Fruit fly (Drosophila melanogaster) whole organism, embryonic: ENCODE results near the gene SrpRalpha.
A peak's percentile ranks its signal among the peaks of the same experiment; 100 is the strongest.

Experiments used
- Atf3 ChIP-seq: fragments of 200-800 bp; sonication (Bioruptor generic); optimal IDR thresholded peaks from 3 replicates; lab custom pipeline; 2016; ENCODE audit warnings: missing biosample characterization, missing genetic modification characterization
- CG10147 ChIP-seq: fragments of 200-800 bp; sonication (Bioruptor generic); optimal IDR thresholded peaks from 2 replicates; lab custom pipeline; 2019; ENCODE audit warnings: missing biosample characterization, mild to moderate bottlenecking, missing genetic modification characterization, moderate library complexity
- CG12299 ChIP-seq: fragments of 200-800 bp; sonication (Bioruptor generic); optimal IDR thresholded peaks from 2 replicates; lab custom pipeline; 2018; ENCODE audit warnings: missing biosample characterization, mild to moderate bottlenecking, missing genetic modification characterization
- CG1233 ChIP-seq: fragments of 200-800 bp; sonication (Bioruptor generic); optimal IDR thresholded peaks from 4 replicates; lab custom pipeline; 2018; ENCODE audit warnings: missing biosample characterization, mild to moderate bottlenecking, missing genetic modification characterization
- CG1529 ChIP-seq: fragments of 200-800 bp; sonication (Bioruptor generic); optimal IDR thresholded peaks from 3 replicates; lab custom pipeline; 2018; ENCODE audit warnings: missing biosample characterization, missing genetic modification characterization
- CG1603 ChIP-seq: fragments of 200-800 bp; sonication (Bioruptor generic); optimal IDR thresholded peaks from 2 replicates; lab custom pipeline; 2019; ENCODE audit warnings: missing biosample characterization, mild to moderate bottlenecking, missing genetic modification characterization, moderate library complexity
- CG17359 ChIP-seq: fragments of 200-800 bp; sonication (Bioruptor generic); optimal IDR thresholded peaks from 3 replicates; lab custom pipeline; 2018; ENCODE audit warnings: missing biosample characterization, mild to moderate bottlenecking, missing genetic modification characterization, moderate library complexity
- CG3065 ChIP-seq: fragments of 200-800 bp; sonication (Bioruptor generic); optimal IDR thresholded peaks from 2 replicates; lab custom pipeline; 2016; ENCODE audit warnings: missing biosample characterization, missing genetic modification characterization
- CG4820 ChIP-seq: fragments of 200-800 bp; sonication (Bioruptor generic); optimal IDR thresholded peaks from 3 replicates; lab custom pipeline; 2016; ENCODE audit warnings: missing biosample characterization, missing genetic modification characterization
- CG6813 ChIP-seq: fragments of 200-800 bp; sonication (Bioruptor generic); optimal IDR thresholded peaks from 2 replicates; lab custom pipeline; 2017; ENCODE audit warnings: missing biosample characterization, missing genetic modification characterization, mild to moderate bottlenecking, moderate library complexity, missing genetic modification reagents
- CG8290 ChIP-seq, 3 experiments: fragments of 200-800 bp; sonication (Bioruptor generic); optimal IDR thresholded peaks; 2 replicates each; lab custom pipeline; 2016 to 2019; ENCODE audit warnings: missing biosample characterization in 3 of 3, missing genetic modification characterization in 3 of 3, mild to moderate bottlenecking in 2 of 3, moderate library complexity in 1 of 3
- CG8478 ChIP-seq: fragments of >200 bp; optimal IDR thresholded peaks from 2 replicates; lab custom pipeline; 2018
- CG8924 ChIP-seq: fragments of 200-800 bp; optimal IDR thresholded peaks from 3 replicates; lab custom pipeline; 2019; ENCODE audit warnings: missing biosample characterization, mild to moderate bottlenecking, missing genetic modification characterization, moderate library complexity
- CG9437 ChIP-seq: fragments of 200-800 bp; sonication (Bioruptor generic); optimal IDR thresholded peaks from 2 replicates; lab custom pipeline; 2018; ENCODE audit warnings: missing biosample characterization, mild to moderate bottlenecking, missing genetic modification characterization
- CG9817 ChIP-seq: fragments of 200-800 bp; sonication (Bioruptor generic); optimal IDR thresholded peaks from 2 replicates; lab custom pipeline; 2018; ENCODE audit warnings: missing biosample characterization, mild to moderate bottlenecking, missing genetic modification characterization, moderate library complexity
- D19A ChIP-seq: fragments of 200-800 bp; optimal IDR thresholded peaks from 3 replicates; lab custom pipeline; 2019; ENCODE audit warnings: missing biosample characterization, mild to moderate bottlenecking, missing genetic modification characterization, moderate library complexity
- Dfd ChIP-seq, 2 experiments: fragments of >200 bp; optimal IDR thresholded peaks; 2 replicates each; lab custom pipeline; 2017; ENCODE audit warnings: missing biosample characterization in 2 of 2, missing genetic modification characterization in 2 of 2
- Dip2 ChIP-seq: fragments of 200-800 bp; sonication (Bioruptor generic); IDR thresholded peaks from 2 replicates; pipeline ENCODE4 v1.3.6; 2022; ENCODE audit warnings: missing biosample characterization, missing genetic modification characterization
- Dip3 ChIP-seq: fragments of 200-800 bp; sonication (Bioruptor generic); optimal IDR thresholded peaks from 3 replicates; lab custom pipeline; 2016; ENCODE audit warnings: missing biosample characterization, missing genetic modification characterization
- Doc3 ChIP-seq: fragments of 200-800 bp; sonication (Bioruptor generic); IDR thresholded peaks from 3 replicates; pipeline ENCODE4 v1.3.6; 2022; ENCODE audit warnings: missing biosample characterization, missing genetic modification characterization; ENCODE audit not compliant: partially characterized antibody
- Dref ChIP-seq: fragments of 200-800 bp; sonication (Bioruptor generic); IDR thresholded peaks from 2 replicates; pipeline ENCODE4 v1.3.6; 2022; ENCODE audit warnings: missing biosample characterization, missing genetic modification characterization
- HLH4C ChIP-seq: fragments of 200-800 bp; sonication (Bioruptor generic); IDR thresholded peaks from 3 replicates; pipeline ENCODE4 v1.3.6; 2022; ENCODE audit warnings: missing biosample characterization, missing genetic modification characterization; ENCODE audit not compliant: partially characterized antibody
- Hr39 ChIP-seq: fragments of >200 bp; optimal IDR thresholded peaks from 2 replicates; lab custom pipeline; 2017
- MBD-R2 ChIP-seq: fragments of 200-800 bp; sonication (Bioruptor generic); IDR thresholded peaks from 2 replicates; pipeline ENCODE4 v1.3.6; 2022; ENCODE audit warnings: missing biosample characterization, missing genetic modification characterization
- Ravus ChIP-seq: fragments of 200-800 bp; sonication (Bioruptor generic); IDR thresholded peaks from 2 replicates; pipeline ENCODE4 v1.3.6; 2022; ENCODE audit warnings: missing biosample characterization, missing genetic modification characterization
- Rfx ChIP-seq: fragments of 200-800 bp; sonication (Bioruptor generic); IDR thresholded peaks from 2 replicates; pipeline ENCODE4 v1.3.6; 2022; ENCODE audit warnings: missing biosample characterization, missing genetic modification characterization
- YL-1 ChIP-seq: fragments of 200-800 bp; sonication (Bioruptor generic); optimal IDR thresholded peaks from 3 replicates; lab custom pipeline; 2017; ENCODE audit warnings: missing biosample characterization, mild to moderate bottlenecking, missing genetic modification characterization
- ara ChIP-seq: fragments of 200-800 bp; sonication (Bioruptor generic); IDR thresholded peaks from 2 replicates; pipeline ENCODE4 v1.3.6; 2022; ENCODE audit warnings: missing biosample characterization, missing genetic modification characterization
- ato ChIP-seq: fragments of 200-800 bp; sonication (Bioruptor generic); IDR thresholded peaks from 2 replicates; pipeline ENCODE4 v1.3.6; 2022; ENCODE audit warnings: missing biosample characterization, missing genetic modification characterization; ENCODE audit not compliant: partially characterized antibody
- bbx ChIP-seq: fragments of 200-800 bp; sonication (Bioruptor generic); IDR thresholded peaks from 2 replicates; pipeline ENCODE4 v1.3.6; 2022; ENCODE audit warnings: missing biosample characterization, missing genetic modification characterization; ENCODE audit not compliant: partially characterized antibody
- cas ChIP-seq: fragments of 200-800 bp; sonication (Bioruptor generic); IDR thresholded peaks from 2 replicates; pipeline ENCODE4 v1.3.6; 2022; ENCODE audit warnings: missing biosample characterization, missing genetic modification characterization
- ci ChIP-seq: fragments of 200-800 bp; sonication (Bioruptor generic); IDR thresholded peaks from 3 replicates; pipeline ENCODE4 v1.3.6; 2022; ENCODE audit warnings: missing biosample characterization, missing genetic modification characterization
- dysf ChIP-seq: fragments of 200-800 bp; sonication (Bioruptor generic); IDR thresholded peaks from 3 replicates; pipeline ENCODE4 v1.3.6; 2022; ENCODE audit warnings: missing biosample characterization, missing genetic modification characterization
- fd96Cb ChIP-seq: fragments of 200-800 bp; sonication (Bioruptor generic); optimal IDR thresholded peaks from 2 replicates; lab custom pipeline; 2018; ENCODE audit warnings: missing biosample characterization, mild to moderate bottlenecking, missing genetic modification characterization, moderate library complexity
- grn ChIP-seq: fragments of 200-800 bp; sonication (Bioruptor generic); optimal IDR thresholded peaks from 3 replicates; lab custom pipeline; 2017; ENCODE audit warnings: missing biosample characterization, missing genetic modification characterization
- kah ChIP-seq: fragments of 200-800 bp; sonication (Bioruptor generic); optimal IDR thresholded peaks from 2 replicates; lab custom pipeline; 2018; ENCODE audit warnings: missing biosample characterization, mild to moderate bottlenecking, missing genetic modification characterization
- knrl ChIP-seq: fragments of 200-800 bp; sonication (Bioruptor generic); IDR thresholded peaks from 3 replicates; pipeline ENCODE4 v1.3.6; 2022; ENCODE audit warnings: missing biosample characterization, missing genetic modification characterization; ENCODE audit not compliant: partially characterized antibody
- nerfin-1 ChIP-seq: fragments of 200-800 bp; sonication (Bioruptor generic); optimal IDR thresholded peaks from 3 replicates; lab custom pipeline; 2019; ENCODE audit warnings: missing biosample characterization, mild to moderate bottlenecking, missing genetic modification characterization, moderate library complexity
- nmo ChIP-seq: fragments of 200-800 bp; sonication (Bioruptor generic); optimal IDR thresholded peaks from 2 replicates; lab custom pipeline; 2018; ENCODE audit warnings: missing biosample characterization, mild to moderate bottlenecking, missing genetic modification characterization, moderate library complexity
- p53 ChIP-seq: fragments of 200-800 bp; sonication (Bioruptor generic); optimal IDR thresholded peaks from 2 replicates; lab custom pipeline; 2016; ENCODE audit warnings: missing biosample characterization, missing genetic modification characterization
- phol ChIP-seq: fragments of 200-800 bp; sonication (Bioruptor generic); optimal IDR thresholded peaks from 3 replicates; lab custom pipeline; 2018; ENCODE audit warnings: missing biosample characterization, mild to moderate bottlenecking, missing genetic modification characterization, moderate library complexity
- pros ChIP-seq: fragments of 200-800 bp; sonication (Bioruptor generic); optimal IDR thresholded peaks from 3 replicates; lab custom pipeline; 2019; ENCODE audit warnings: missing biosample characterization, mild to moderate bottlenecking, missing genetic modification characterization, moderate library complexity
- scrt ChIP-seq: fragments of 200-800 bp; sonication (Bioruptor generic); optimal IDR thresholded peaks from 2 replicates; lab custom pipeline; 2018; ENCODE audit warnings: missing biosample characterization, mild to moderate bottlenecking, missing genetic modification characterization, moderate library complexity
- sens ChIP-seq: fragments of 200-800 bp; sonication (Bioruptor generic); peaks from one replicate; lab custom pipeline; 2016; ENCODE audit warnings: missing biosample characterization, missing genetic modification characterization
- slou ChIP-seq: fragments of 200-800 bp; sonication (Bioruptor generic); optimal IDR thresholded peaks from 3 replicates; lab custom pipeline; 2016; ENCODE audit warnings: missing biosample characterization, missing genetic modification characterization
- stc ChIP-seq: fragments of 200-800 bp; sonication (Bioruptor generic); IDR thresholded peaks from 2 replicates; pipeline ENCODE4 v1.3.6; 2022; ENCODE audit warnings: missing biosample characterization, missing genetic modification characterization
- toy ChIP-seq: fragments of 200-800 bp; sonication (Bioruptor generic); IDR thresholded peaks from 2 replicates; pipeline ENCODE4 v1.3.6; 2022; ENCODE audit warnings: missing biosample characterization, missing genetic modification characterization
- wor ChIP-seq: fragments of 200-800 bp; sonication (Bioruptor generic); IDR thresholded peaks from 2 replicates; pipeline ENCODE4 v1.3.6; 2022; ENCODE audit warnings: missing biosample characterization, missing genetic modification characterization
- zen ChIP-seq: fragments of 200-800 bp; sonication (Bioruptor generic); optimal IDR thresholded peaks from 3 replicates; lab custom pipeline; 2018; ENCODE audit warnings: missing biosample characterization, mild to moderate bottlenecking, missing genetic modification characterization, moderate library complexity
- zf30C ChIP-seq: fragments of 200-800 bp; sonication (Bioruptor generic); optimal IDR thresholded peaks from 3 replicates; lab custom pipeline; 2018; ENCODE audit warnings: missing biosample characterization, mild to moderate bottlenecking, missing genetic modification characterization

SrpRalpha gene

dm6 chrX:11135840-11136586, 7.1 kb upstream of the SrpRalpha start (continued):
- TF ChIP-seq Dref (no peak), slou (GFP tag; lab: Kevin White, UChicago) (no peak), CG9437 (GFP tag; lab: Kevin White, UChicago) (no peak), ato (GFP tag; lab: Robert Waterston, UW) (no peak), dysf (0 out of 3 replicates have a peak, but pooled peaks have one; percentile 11), ci (GFP tag; lab: Robert Waterston, UW) (no peak), CG8924 (tag; lab: Kevin White, UChicago) (no peak), bbx (GFP tag; lab: Robert Waterston, UW) (no peak), CG6813 (no peak), scrt (GFP tag; lab: Kevin White, UChicago) (no peak), Ravus (no peak), wor (GFP tag; lab: Robert Waterston, UW) (no peak), phol (peak; percentile 18), zf30C (no peak), CG1233 (GFP tag; lab: Kevin White, UChicago) (no peak), D19A (tag; lab: Kevin White, UChicago) (no peak), Doc3 (GFP tag; lab: Robert Waterston, UW) (no peak), MBD-R2 (GFP tag; lab: Robert Waterston, UW) (peak; percentile 26; the same call in 1 of the 2 replicates), sens (GFP tag; lab: Kevin White, UChicago) (peak; percentile 66), zen (tag; lab: Kevin White, UChicago) (no peak), nmo (GFP tag; lab: Kevin White, UChicago) (peak; percentile 38), pros (GFP tag; lab: Kevin White, UChicago) (no peak), Dip3 (no peak), stc (no peak), CG9817 (tag; lab: Kevin White, UChicago) (no peak), knrl (no peak), p53 (no peak), fd96Cb (no peak), CG12299 (no peak), Rfx (GFP tag; lab: Robert Waterston, UW) (no peak), nerfin-1 (tag; lab: Kevin White, UChicago) (peak; percentile 95), Hr39 (no peak), toy (GFP tag; lab: Robert Waterston, UW) (no peak), grn (GFP tag; lab: Kevin White, UChicago) (no peak), YL-1 (GFP tag; lab: Kevin White, UChicago) (peak; percentile 22), ara (GFP tag; lab: Robert Waterston, UW) (no peak), cas (no peak), Dip2 (GFP tag; lab: Robert Waterston, UW) (no peak), CG1603 (tag; lab: Kevin White, UChicago) (no peak), Dfd (GFP tag; optimal IDR thresholded peaks at IDR 0.05; lab: Kevin White, UChicago) (peak in 1 of 2 experiments; percentile 54), CG8290 (GFP tag; optimal IDR thresholded peaks at IDR 0.05; lab: Kevin White, UChicago) (peak; percentile 16), CG8290 (tag; optimal IDR thresholded peaks at IDR 0.05; lab: Kevin White, UChicago) (no peak), CG3065 (no peak), Atf3 (no peak), CG8478 (lab: Kevin White, UChicago) (peak; percentile 89), CG17359 (no peak), kah (GFP tag; lab: Kevin White, UChicago) (no peak), CG1529 (GFP tag; lab: Kevin White, UChicago) (no peak), CG4820 (GFP tag; lab: Kevin White, UChicago) (no peak), CG10147 (no peak), HLH4C (GFP tag; lab: Robert Waterston, UW) (no peak)
